Worm (Caenorhabditis elegans): ENCODE measurements around the gene trap-3.

ce11 chrIV:2395997-2396396 is 6.8 kb downstream of the trap-3 start:
- TF ChIP-seq ceh-45 (GFP tag; IDR thresholded peaks at IDR 0.05) (no peak), pqm-1 (tag; optimal IDR thresholded peaks at IDR 0.05) (no peak), unc-86 (tag; optimal IDR thresholded peaks at IDR 0.05) (no peak), ttx-3 (tag; optimal IDR thresholded peaks at IDR 0.05) (no peak)

All from whole organism, late embryonic.